Worm (Caenorhabditis elegans) whole organism, midembryonic: ENCODE results near the gene C53A5.16.

Experiments used
- T22C8.4 ChIP-seq: fragments of 200-800 bp; sonication (Bioruptor generic); IDR thresholded peaks from 2 replicates; pipeline ENCODE4 v1.3.6; 2022; ENCODE audit warnings: missing genetic modification characterization, missing compliant biosample characterization
- cog-1 ChIP-seq: sonication (generic microtip); optimal IDR thresholded peaks from 2 replicates; lab custom pipeline; 2016; ENCODE audit warnings: missing genetic modification characterization, missing compliant biosample characterization
- flt-1 ChIP-seq: fragments of 200-800 bp; sonication (Bioruptor generic); IDR thresholded peaks from 2 replicates; pipeline ENCODE4 v1.3.6; 2022; ENCODE audit warnings: missing genetic modification characterization, missing compliant biosample characterization
- klf-2 ChIP-seq: fragments of 200-800 bp; sonication (Bioruptor generic); conservative IDR thresholded peaks from 2 replicates; pipeline ENCODE4 v1.3.6; 2022; ENCODE audit warnings: missing genetic modification reagents, missing genetic modification characterization, missing compliant biosample characterization
- med-1 ChIP-seq: sonication (generic microtip); optimal IDR thresholded peaks from 2 replicates; lab custom pipeline; 2017; ENCODE audit warnings: missing genetic modification characterization, mild to moderate bottlenecking, missing compliant biosample characterization, antibody characterized with exemption, missing genetic modification reagents; ENCODE audit not compliant: insufficient read depth
- tab-1 ChIP-seq: fragments of 200-800 bp; sonication (Bioruptor generic); IDR thresholded peaks from 2 replicates; pipeline ENCODE4 v1.3.6; 2022; ENCODE audit warnings: missing genetic modification characterization, missing compliant biosample characterization
- ztf-29 ChIP-seq: fragments of 200-800 bp; sonication (Bioruptor generic); IDR thresholded peaks from 2 replicates; pipeline ENCODE4 v1.3.6; 2022; ENCODE audit warnings: missing genetic modification reagents, missing genetic modification characterization, missing compliant biosample characterization

- TF ChIP-seq tab-1 (GFP tag; lab: Robert Waterston, UW), result no peak
- no peak for TF ChIP-seq T22C8.4
- no peak for TF ChIP-seq flt-1 (GFP tag; lab: Robert Waterston, UW)
- no peak for TF ChIP-seq ztf-29 (GFP tag; lab: Robert Waterston, UW)
- TF ChIP-seq med-1 (GFP tag; lab: Kevin White, UChicago), result no peak
- no peak for TF ChIP-seq klf-2
- no peak for TF ChIP-seq cog-1 (tag; lab: Kevin White, UChicago)
Observed at ce11 chrV:14500554-14500953, 21.9 kb downstream of the C53A5.16 start.
